Worm (Caenorhabditis elegans): ENCODE measurements around the gene Y41E3.7.
A peak's percentile ranks its signal among the peaks of the same experiment; 100 is the strongest.
"Not testable (repeated sequence)": the region's sequence is repeated elsewhere in the genome, so short reads cannot be mapped to it uniquely, and the experiment has no call there.

Y41E3.7 gene

DNA sequence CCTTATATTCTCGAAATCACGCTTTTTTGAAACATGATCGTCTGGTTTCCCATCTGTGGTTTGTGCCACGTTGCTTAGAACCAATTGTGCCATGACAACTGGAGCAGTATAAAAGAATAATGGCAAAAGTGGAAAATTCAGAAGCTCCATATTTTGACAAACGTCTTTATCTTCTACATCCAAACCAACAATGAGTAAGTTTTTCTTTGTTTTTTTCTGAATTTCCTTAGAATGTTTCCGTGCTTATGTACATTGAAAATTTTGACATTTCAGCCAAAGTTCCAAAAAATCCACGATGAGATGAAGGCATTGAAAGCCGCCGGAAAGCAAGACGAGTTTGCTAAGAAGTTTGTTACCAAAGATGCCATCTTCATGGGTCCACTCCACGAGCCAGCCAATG, 7.3 kb upstream of the Y41E3.7 start, which contains the start of gene Y41E3.6:
Gene Y41E3.6 (plus strand): TSS at position 301 of the 400 bp plus-strand sequence.
- TF ChIP-seq mab-5, zip-8, nhr-2 (tag; optimal IDR thresholded peaks at IDR 0.05): not testable (repeated sequence)

DNA sequence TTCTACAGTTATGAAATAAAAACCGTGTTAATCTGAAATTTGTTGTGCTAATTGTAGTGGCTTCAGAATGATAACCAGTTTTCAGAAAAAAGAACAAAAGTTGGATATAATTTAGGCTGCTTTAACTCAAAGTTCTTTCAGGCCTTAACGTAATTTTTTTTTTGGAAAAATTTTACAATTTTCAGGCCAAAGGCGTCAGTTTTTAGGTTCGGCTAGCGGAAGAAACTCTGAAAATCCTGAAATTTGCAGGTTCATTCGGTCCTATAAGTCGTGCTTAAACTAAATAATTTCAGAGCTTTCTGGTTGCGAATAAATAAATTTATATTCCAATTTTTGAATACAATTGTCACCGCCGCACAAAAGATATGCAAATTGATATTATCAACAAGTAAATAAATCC, 5.6 kb upstream of the Y41E3.7 start:
- TF ChIP-seq snpc-4 (tag; optimal IDR thresholded peaks at IDR 0.05): no peak
- TF ChIP-seq tbx-8 (GFP tag; optimal IDR thresholded peaks at IDR 0.05): no peak
- no peak for TF ChIP-seq ztf-11 (tag; optimal IDR thresholded peaks at IDR 0.05)
- TF ChIP-seq bed-3 (GFP tag; optimal IDR thresholded peaks at IDR 0.05): no peak
- no peak for TF ChIP-seq ham-2 (GFP tag; optimal IDR thresholded peaks at IDR 0.05)
- no peak for TF ChIP-seq lsy-2 (tag; optimal IDR thresholded peaks at IDR 0.05)
- TF ChIP-seq M03D4.4 (tag; optimal IDR thresholded peaks at IDR 0.05): no peak
- TF ChIP-seq pha-4 (tag; optimal IDR thresholded peaks at IDR 0.05): no peak
- TF ChIP-seq cnd-1 (tag; optimal IDR thresholded peaks at IDR 0.05): no peak
- TF ChIP-seq drap-1 (GFP tag; optimal IDR thresholded peaks at IDR 0.05): no peak
- no peak for TF ChIP-seq mab-5 (tag; optimal IDR thresholded peaks at IDR 0.05)

DNA sequence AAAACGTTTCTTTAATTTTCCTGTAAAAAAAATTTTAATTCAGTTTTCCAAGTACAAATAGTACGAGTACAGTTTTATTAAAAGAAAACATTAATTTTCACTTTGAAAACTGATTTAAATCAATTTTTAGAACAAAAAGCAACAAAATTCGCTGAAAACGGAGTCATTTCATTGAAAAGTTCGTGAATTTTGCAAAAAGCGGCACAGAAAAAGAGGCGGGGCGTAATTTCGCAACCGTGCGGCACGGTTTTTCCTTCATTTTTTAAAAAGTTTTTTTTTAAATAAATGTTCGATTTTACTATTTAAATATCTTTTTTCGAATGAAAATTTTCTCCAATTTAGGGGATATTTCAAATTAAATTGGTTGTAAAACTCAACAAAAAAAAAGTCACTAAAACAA, 2.7 kb upstream of the Y41E3.7 start:
- no peak for TF ChIP-seq ceh-43 (GFP tag; optimal IDR thresholded peaks at IDR 0.05)
- TF ChIP-seq mab-5 (tag; optimal IDR thresholded peaks at IDR 0.05): no peak
- TF ChIP-seq sptf-1 (tag; optimal IDR thresholded peaks at IDR 0.05): no peak
- TF ChIP-seq lin-32 (GFP tag; optimal IDR thresholded peaks at IDR 0.05): no peak
- no peak for TF ChIP-seq nhr-237 (tag; optimal IDR thresholded peaks at IDR 0.05)
- TF ChIP-seq unc-39 (tag; optimal IDR thresholded peaks at IDR 0.05): no peak
- no peak for TF ChIP-seq bed-3 (GFP tag; optimal IDR thresholded peaks at IDR 0.05)
- no peak for TF ChIP-seq hlh-1 (tag; optimal IDR thresholded peaks at IDR 0.05)
- TF ChIP-seq unc-120 (tag; optimal IDR thresholded peaks at IDR 0.05; ENCODE audit: poor library complexity, severe bottlenecking): no peak
- TF ChIP-seq lin-13 (tag; optimal IDR thresholded peaks at IDR 0.05): no peak
- no peak for TF ChIP-seq sem-2 (GFP tag; optimal IDR thresholded peaks at IDR 0.05)
- no peak for TF ChIP-seq elt-1 (tag; optimal IDR thresholded peaks at IDR 0.05; ENCODE audit: borderline replicate concordance, insufficient read depth)
- no peak for TF ChIP-seq snpc-4 (tag; optimal IDR thresholded peaks at IDR 0.05)
- no peak for TF ChIP-seq drap-1 (GFP tag; optimal IDR thresholded peaks at IDR 0.05)

- no peak for TF ChIP-seq blmp-1 (tag; optimal IDR thresholded peaks at IDR 0.05)
- TF ChIP-seq nhr-2 (tag; optimal IDR thresholded peaks at IDR 0.05): no peak
- no peak for TF ChIP-seq lsy-2 (tag; optimal IDR thresholded peaks at IDR 0.05)
- TF ChIP-seq ceh-39 (tag; optimal IDR thresholded peaks at IDR 0.05): no peak
- TF ChIP-seq pha-4 (tag; optimal IDR thresholded peaks at IDR 0.05): no peak
- no peak for TF ChIP-seq nhr-76 (tag; optimal IDR thresholded peaks at IDR 0.05)
- TF ChIP-seq ceh-83 (GFP tag; optimal IDR thresholded peaks at IDR 0.05): no peak
Measured at ce11 chrIV:15012154-15012892, 1.5 kb upstream of the Y41E3.7 start.

DNA sequence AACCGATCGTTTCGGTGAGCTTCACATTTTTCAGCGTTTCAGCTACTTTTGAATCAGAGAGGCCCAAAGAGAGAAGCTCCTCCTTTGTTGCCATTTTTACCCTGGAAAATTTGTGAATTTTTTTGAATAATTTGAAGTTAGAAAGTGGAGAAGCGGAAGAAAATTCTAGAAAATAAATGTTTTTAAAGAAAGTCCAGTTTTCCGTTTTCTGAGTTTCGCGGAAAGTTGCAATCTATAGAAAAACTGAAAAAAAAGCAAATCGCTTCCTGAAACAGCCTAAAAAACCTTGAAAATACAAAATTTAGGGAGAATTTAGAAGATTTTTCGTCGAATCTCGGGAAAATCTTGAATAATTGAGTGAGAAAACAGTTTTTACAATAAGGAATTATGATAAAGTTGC, 752 bp upstream of the Y41E3.7 start, which contains the start of gene qars-1:
Gene qars-1 (minus strand): TSS at position 101 of the 400 bp plus-strand sequence.
- TF ChIP-seq nhr-76 (tag; optimal IDR thresholded peaks at IDR 0.05) (no peak), mep-1 (tag; optimal IDR thresholded peaks at IDR 0.05) (no peak), lsy-2 (tag; optimal IDR thresholded peaks at IDR 0.05) (no peak), tbx-8 (GFP tag; optimal IDR thresholded peaks at IDR 0.05) (no peak), ham-2 (GFP tag; optimal IDR thresholded peaks at IDR 0.05) (no peak), unc-120 (tag; optimal IDR thresholded peaks at IDR 0.05; ENCODE audit: poor library complexity, severe bottlenecking) (no peak), nhr-2 (tag; optimal IDR thresholded peaks at IDR 0.05) (no peak)

DNA sequence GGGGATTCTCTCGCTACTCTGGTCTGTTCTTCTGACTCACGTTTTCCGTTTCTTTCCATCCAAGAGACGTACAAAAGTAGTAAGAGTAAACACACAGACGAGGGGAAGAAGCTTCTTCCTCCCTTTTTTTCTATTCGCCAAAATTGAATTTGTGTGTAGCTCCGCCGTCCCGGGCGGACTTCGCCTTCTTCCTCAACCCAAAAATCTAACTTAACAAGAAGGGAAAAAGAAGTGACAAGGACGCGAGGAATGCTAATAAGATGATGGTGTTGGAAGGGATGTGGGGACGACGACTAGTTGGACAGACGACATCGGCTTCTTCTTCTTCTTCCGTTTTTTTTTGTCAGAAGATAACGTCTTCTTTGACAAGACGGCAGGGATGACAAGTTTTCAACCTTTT, 3.1 kb downstream of the Y41E3.7 start:
- TF ChIP-seq ces-1 (GFP tag; optimal IDR thresholded peaks at IDR 0.05) (peak; percentile 98), mab-5 (tag; optimal IDR thresholded peaks at IDR 0.05) (no peak)
